Worm (Caenorhabditis elegans): ENCODE results near the gene C07A12.2.
A peak's percentile ranks its signal among the peaks of the same experiment; 100 is the strongest.

Gene C07A12.2

DNA sequence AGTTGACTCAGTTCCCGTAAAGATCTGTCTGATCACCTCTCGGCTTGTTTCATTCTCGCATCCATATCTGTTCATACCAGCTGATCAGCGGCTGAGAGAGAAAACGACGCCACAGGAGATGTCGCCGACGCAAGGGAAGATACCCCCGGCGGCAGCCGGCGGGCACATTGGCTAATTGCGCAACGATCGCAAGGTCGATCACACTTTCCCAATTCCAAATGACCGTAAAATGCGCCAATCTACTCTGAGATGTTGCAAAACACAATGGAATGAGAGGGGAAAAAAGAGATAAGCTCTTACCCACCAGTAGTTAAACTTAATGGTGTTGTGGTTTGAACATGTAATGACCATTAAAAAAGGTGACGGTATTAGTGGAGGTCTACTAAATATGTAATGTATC lies 6.3 kb downstream of the C07A12.2 start (continued):
- TF ChIP-seq nhr-20 (tag; optimal IDR thresholded peaks at IDR 0.05): peak; percentile 52
- no peak for TF ChIP-seq fkh-4 (tag; optimal IDR thresholded peaks at IDR 0.05; ENCODE audit: borderline replicate concordance)
- no peak for TF ChIP-seq ets-5 (GFP tag; IDR thresholded peaks at IDR 0.05)
- no peak for TF ChIP-seq mef-2 (tag; optimal IDR thresholded peaks at IDR 0.05)

DNA sequence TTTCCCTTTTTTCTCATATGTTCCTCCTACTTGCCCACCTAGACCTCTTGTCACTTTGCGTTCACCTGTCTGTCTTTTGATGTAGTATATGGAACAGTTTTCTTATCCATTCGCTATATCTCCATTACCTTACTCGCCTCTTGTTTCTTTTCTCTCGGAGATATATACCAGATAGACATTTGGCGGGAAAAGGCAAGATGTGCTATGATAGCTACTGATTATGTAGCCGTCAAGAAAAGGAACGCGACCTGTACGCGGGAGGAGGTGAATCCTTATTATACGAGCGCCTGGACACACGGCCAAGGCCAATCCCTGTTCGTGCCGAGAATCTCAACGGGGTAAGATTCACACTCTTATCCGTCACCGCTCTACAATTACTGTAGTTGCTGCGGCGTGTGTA lies 8.4 kb downstream of the C07A12.2 start:
- no peak for TF ChIP-seq nhr-19 (GFP tag; conservative IDR thresholded peaks at IDR 0.05)
- no peak for TF ChIP-seq pax-3 (tag; optimal IDR thresholded peaks at IDR 0.05)
- no peak for TF ChIP-seq sox-4 (tag; optimal IDR thresholded peaks at IDR 0.05)
- no peak for TF ChIP-seq lin-39 (tag; optimal IDR thresholded peaks at IDR 0.05)

DNA sequence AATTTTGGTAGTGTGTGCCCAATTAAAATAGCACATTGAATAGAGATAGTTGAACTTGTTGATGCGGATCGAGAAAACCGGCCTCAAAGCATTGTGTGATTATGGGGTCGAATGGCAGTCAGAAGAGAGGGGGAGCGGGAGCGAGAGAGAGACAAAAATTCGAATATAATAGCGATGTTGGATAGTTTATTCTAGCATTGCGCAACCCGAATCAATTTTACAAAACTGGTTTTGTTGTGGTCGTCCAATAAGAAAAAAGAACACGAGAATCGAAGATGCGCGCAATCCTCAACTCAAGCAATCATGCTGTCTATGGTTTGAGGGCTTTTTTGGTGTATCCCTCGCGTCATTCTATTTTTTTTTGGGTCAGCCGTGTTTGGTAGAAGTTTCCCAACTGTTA lies 8.8 kb downstream of the C07A12.2 start:
- peak; percentile 32 for TF ChIP-seq blmp-1 (tag; optimal IDR thresholded peaks at IDR 0.05)
- no peak for TF ChIP-seq nhr-47 (tag; optimal IDR thresholded peaks at IDR 0.05)
- peak in 1 of 2 experiments; percentile 13 for TF ChIP-seq lsy-2 (tag; optimal IDR thresholded peaks at IDR 0.05)
- no peak for TF ChIP-seq ceh-8 (GFP tag; optimal IDR thresholded peaks at IDR 0.05)
- no peak for TF ChIP-seq efl-1 (optimal IDR thresholded peaks at IDR 0.05)
- peak in 1 of 2 experiments; percentile 32 for TF ChIP-seq efl-1 (GFP tag; optimal IDR thresholded peaks at IDR 0.05 in 1 of 2)
- peak; percentile 87 for TF ChIP-seq grh-1 (GFP tag; IDR thresholded peaks at IDR 0.05)
- peak; percentile 88 for TF ChIP-seq nhr-85 (tag)
- TF ChIP-seq snu-23 (GFP tag; optimal IDR thresholded peaks at IDR 0.05): peak; percentile 17
- peak; percentile 27 for TF ChIP-seq nhr-71 (tag; optimal IDR thresholded peaks at IDR 0.05)
- peak; percentile 72 for TF ChIP-seq lin-14 (GFP tag; optimal IDR thresholded peaks at IDR 0.05)
- peak in 1 of 2 experiments; percentile 11 for TF ChIP-seq mdl-1 (tag; optimal IDR thresholded peaks at IDR 0.05)
- TF ChIP-seq ces-1 (GFP tag; optimal IDR thresholded peaks at IDR 0.05): no peak
- TF ChIP-seq skn-1 (tag; optimal IDR thresholded peaks at IDR 0.05): no peak
- TF ChIP-seq lin-35 (GFP tag; optimal IDR thresholded peaks at IDR 0.05): peak in 1 of 2 experiments; percentile 40

DNA sequence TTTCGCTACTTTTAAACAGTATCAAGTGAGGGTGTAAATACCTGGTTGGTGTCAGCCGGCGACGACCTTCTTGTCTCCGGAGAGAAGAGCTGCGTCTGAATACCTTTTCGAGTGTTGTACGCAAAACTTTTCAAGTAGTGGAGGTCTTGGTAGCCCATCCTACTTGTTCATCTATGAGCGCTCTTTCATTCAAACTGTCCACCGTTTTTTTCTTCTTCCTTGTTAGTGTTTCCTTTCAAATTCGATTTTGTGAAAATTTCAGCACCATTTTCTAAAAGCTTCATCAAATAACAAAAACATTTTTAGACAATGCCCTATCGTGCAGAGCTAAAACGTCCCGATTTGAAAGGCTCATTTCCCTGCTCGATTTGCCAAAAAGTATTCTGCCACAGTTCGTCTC lies 9.7 kb downstream of the C07A12.2 start, which contains the start of gene ham-2:
ham-2 (plus strand) TSS at position 301 of the 400 bp plus-strand sequence.
- TF ChIP-seq nhr-85 (tag) (peak; percentile 68), dpl-1 (GFP tag; optimal IDR thresholded peaks at IDR 0.05) (no peak)

DNA sequence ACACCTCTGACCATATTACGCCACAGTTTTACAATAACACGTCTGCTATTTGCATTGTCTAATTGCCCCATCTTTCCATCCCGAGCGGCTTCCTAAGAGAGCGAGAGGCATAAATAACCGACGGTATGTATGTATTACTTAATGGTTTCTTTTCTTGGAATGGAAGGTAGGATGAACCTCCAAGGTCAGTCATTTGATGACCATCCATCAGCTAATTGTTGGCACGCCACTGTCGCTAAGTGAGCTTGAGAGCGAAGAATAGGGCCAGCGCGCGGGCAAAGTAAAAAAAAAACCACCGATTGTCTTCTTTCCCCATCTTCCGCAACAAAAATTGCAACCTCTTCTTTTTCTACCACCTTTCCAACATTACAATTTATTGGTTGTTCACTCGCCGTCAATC lies 11.4 kb downstream of the C07A12.2 start:
- TF ChIP-seq blmp-1 (tag; optimal IDR thresholded peaks at IDR 0.05) (peak; percentile 43), nhr-85 (tag) (peak; percentile 81), nhr-19 (GFP tag; conservative IDR thresholded peaks at IDR 0.05) (no peak), swsn-7 (tag; optimal IDR thresholded peaks at IDR 0.05) (no peak), unc-30 (tag; optimal IDR thresholded peaks at IDR 0.05) (no peak), lin-14 (GFP tag; optimal IDR thresholded peaks at IDR 0.05) (peak; percentile 37), nhr-47 (tag; optimal IDR thresholded peaks at IDR 0.05) (no peak), mdl-1 (tag; optimal IDR thresholded peaks at IDR 0.05) (no peak), F16B12.6 (tag; optimal IDR thresholded peaks at IDR 0.05) (no peak), grh-1 (GFP tag; IDR thresholded peaks at IDR 0.05) (no peak)

ce11 chrX:4561863-4562262 lies 17.2 kb downstream of the C07A12.2 start, which contains the start of gene C05E11.6:
C05E11.6 (plus strand) TSS chrX:4562163.
- TF ChIP-seq nhr-47 (tag; optimal IDR thresholded peaks at IDR 0.05): no peak

DNA sequence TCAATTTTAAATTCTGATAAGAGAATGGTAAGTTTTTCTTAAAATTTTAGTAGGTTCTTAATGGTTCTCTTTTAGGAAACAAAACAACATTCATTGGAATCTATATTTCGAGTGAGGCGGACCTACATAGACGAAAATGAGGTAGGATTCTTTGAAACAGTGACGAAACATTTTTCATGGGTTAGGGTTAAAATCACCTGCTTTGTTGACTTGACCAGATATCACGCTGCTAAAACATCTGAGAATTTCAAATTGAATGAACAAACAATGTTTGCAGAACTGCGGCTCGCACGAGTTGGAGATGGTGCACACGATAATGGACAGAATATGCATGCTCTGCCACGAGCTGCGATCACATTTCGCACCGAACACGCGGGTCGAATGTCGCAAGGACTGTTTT lies 17.6 kb downstream of the C07A12.2 start:
- TF ChIP-seq hlh-4 (tag; optimal IDR thresholded peaks at IDR 0.05): peak; percentile 84
- no peak for TF ChIP-seq ama-1 (optimal IDR thresholded peaks at IDR 0.05)
- no peak for TF ChIP-seq grh-1 (GFP tag; IDR thresholded peaks at IDR 0.05)
- no peak for TF ChIP-seq fkh-10 (GFP tag; optimal IDR thresholded peaks at IDR 0.05)
- TF ChIP-seq ceh-82 (tag; optimal IDR thresholded peaks at IDR 0.05): no peak
- no peak for TF ChIP-seq lin-13 (GFP tag; optimal IDR thresholded peaks at IDR 0.05)
- no peak for TF ChIP-seq zip-4 (GFP tag; optimal IDR thresholded peaks at IDR 0.05)
- TF ChIP-seq elt-3 (tag; optimal IDR thresholded peaks at IDR 0.05): no peak
